Worm (Caenorhabditis elegans): ENCODE measurements around the gene ZK813.5.

DNA sequence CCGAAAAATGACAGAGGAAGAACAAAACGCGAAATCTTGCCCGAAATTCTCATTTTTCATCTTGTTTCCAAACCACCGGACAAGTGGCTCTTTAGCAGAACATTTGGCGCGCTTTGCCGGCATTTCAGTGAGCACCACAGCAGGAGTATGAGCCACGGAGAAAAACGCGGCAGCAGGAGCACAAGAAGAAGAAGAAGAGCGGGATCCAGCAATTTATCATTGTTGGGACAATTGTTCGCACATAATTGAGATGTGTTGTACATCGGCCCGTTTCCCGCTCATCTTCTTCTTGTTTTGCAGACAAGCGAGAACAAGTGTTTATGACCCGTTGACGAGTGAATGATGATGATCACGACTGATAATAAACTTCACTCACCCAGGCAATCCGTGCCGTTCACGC is 4.5 kb upstream of the ZK813.5 start:
- TF ChIP-seq gei-8 (GFP tag; optimal IDR thresholded peaks at IDR 0.05) (no peak), mdt-29 (GFP tag; IDR thresholded peaks at IDR 0.05) (no peak), snpc-4 (tag; optimal IDR thresholded peaks at IDR 0.05) (no peak), rbr-2 (tag; optimal IDR thresholded peaks at IDR 0.05) (no peak), hlh-30 (tag; optimal IDR thresholded peaks at IDR 0.05; ENCODE audit: insufficient read depth) (no peak), nhr-11 (tag; optimal IDR thresholded peaks at IDR 0.05) (peak; percentile 61), lsy-2 (tag; optimal IDR thresholded peaks at IDR 0.05) (no peak)

Measured in whole organism, L4 larva.